Fruit fly (Drosophila melanogaster) whole organism, adult: ENCODE measurements around the gene E2f1.

Source experiments
- CG14711 ChIP-seq: fragments of 200-800 bp; sonication (Bioruptor generic); optimal IDR thresholded peaks from 2 replicates; lab custom pipeline; 2018; ENCODE audit warnings: missing biosample characterization, mild to moderate bottlenecking, missing genetic modification characterization, moderate library complexity
- CG5204 ChIP-seq: fragments of 200-800 bp; sonication (Bioruptor generic); optimal IDR thresholded peaks from 2 replicates; lab custom pipeline; 2016; ENCODE audit warnings: missing biosample characterization, missing genetic modification characterization
- Hr96 ChIP-seq: fragments of 200-800 bp; sonication (Bioruptor generic); optimal IDR thresholded peaks from 2 replicates; lab custom pipeline; 2016; ENCODE audit warnings: missing biosample characterization, missing genetic modification characterization
- Mnt ChIP-seq: fragments of 200-800 bp; sonication (Bioruptor generic); optimal IDR thresholded peaks from 2 replicates; lab custom pipeline; 2016; ENCODE audit warnings: missing biosample characterization, mild to moderate bottlenecking, missing genetic modification characterization
- cic ChIP-seq: fragments of 200-800 bp; sonication (Bioruptor generic); optimal IDR thresholded peaks from 2 replicates; lab custom pipeline; 2017; ENCODE audit warnings: missing biosample characterization, mild to moderate bottlenecking, missing genetic modification characterization, moderate library complexity
- kay ChIP-seq: fragments of 200-800 bp; sonication (Bioruptor generic); peaks from one replicate; lab custom pipeline; 2016; ENCODE audit warnings: missing biosample characterization, missing genetic modification characterization, borderline replicate concordance
- pad ChIP-seq: fragments of 200-800 bp; sonication (Bioruptor generic); optimal IDR thresholded peaks from 3 replicates; lab custom pipeline; 2017; ENCODE audit warnings: missing biosample characterization, missing genetic modification characterization, mild to moderate bottlenecking, moderate library complexity, missing genetic modification reagents
- tj ChIP-seq: fragments of 200-800 bp; sonication (Bioruptor generic); optimal IDR thresholded peaks from 3 replicates; lab custom pipeline; 2017; ENCODE audit warnings: missing biosample characterization, mild to moderate bottlenecking, missing genetic modification characterization, moderate library complexity
- toe ChIP-seq: fragments of 200-800 bp; sonication (Bioruptor generic); optimal IDR thresholded peaks from 2 replicates; lab custom pipeline; 2016; ENCODE audit warnings: missing biosample characterization, missing genetic modification characterization

Gene E2f1

DNA sequence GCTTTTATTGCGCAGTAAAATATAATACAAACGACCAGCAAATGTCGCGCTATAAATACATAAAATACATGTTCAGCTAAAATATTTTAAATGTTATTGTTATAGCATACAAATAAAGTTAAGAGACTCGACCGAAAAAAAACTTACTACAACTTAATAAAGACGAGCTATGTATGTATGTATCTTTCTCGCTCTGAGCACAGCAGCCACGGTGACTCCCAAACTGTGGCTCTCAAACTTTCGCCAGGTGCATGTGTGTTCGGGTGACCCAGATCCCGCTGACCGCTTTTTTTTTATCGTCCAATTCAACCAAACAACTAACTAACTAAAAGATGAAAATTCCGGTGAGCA, 78.6 kb downstream of the E2f1 start:
- TF ChIP-seq toe (GFP tag; lab: Kevin White, UChicago) (no peak), cic (no peak), CG14711 (tag; lab: Kevin White, UChicago) (no peak)

DNA sequence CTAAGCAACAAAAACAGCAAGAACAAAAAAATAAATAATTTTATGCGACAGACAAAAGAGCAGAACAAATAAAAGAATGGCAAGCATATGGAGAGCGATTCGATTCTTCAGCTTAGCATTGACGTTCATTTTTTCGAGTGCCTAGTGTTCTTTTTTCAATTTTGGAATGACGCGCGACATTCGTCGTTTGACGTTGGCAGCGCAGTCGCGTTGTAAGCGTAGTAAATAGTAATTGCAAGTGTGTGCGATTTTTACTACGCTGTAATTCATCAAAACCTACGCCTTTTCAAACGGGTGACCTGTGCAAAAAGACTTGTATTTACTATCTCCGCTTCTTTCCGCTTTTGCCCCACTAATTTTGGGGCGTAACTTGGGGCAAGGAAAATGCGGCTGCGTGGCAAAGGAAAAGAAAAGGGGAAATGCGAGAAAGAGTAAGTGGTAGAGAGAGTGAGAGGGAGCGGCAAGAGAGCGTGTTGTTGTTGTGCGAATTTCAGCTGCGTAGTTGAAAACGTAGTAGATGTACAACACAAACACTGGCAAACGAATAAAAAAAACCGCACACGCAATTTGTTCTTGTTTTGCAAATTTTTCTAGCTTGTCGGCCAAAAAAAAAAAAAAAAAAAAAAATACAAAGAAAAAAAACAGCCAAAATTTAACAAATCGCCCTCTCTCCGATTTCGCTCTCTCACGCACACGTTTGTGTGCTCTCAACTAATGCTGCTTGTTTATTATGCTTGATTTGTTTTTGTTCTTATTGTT, 79.1 kb downstream of the E2f1 start:
- no peak for TF ChIP-seq Hr96 (GFP tag; lab: Kevin White, UChicago)
- peak; percentile 74 for TF ChIP-seq pad
- peak; percentile 56 for TF ChIP-seq tj (GFP tag; lab: Kevin White, UChicago)
- TF ChIP-seq cic = peak; percentile 96
- peak; percentile 77 for TF ChIP-seq kay (GFP tag; lab: Kevin White, UChicago)

DNA sequence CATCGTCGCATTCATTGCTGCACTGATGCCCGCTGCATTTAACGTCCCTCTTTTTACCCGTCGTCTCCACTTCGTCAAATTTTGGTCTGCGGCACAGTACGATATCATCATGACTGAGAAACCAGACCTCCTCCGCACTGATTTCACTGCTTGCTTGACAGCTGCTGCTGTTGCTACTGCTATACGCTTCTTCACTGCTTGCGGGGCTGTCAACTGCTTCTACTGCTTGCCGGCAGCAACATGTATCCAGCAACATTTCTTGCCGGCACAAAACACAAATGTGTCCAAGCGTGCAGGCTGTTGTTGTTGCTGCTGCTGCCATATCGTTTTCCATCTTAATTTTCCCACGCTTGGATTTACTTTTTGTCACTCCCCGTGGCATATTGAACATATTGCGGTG, 80.6 kb downstream of the E2f1 start:
- peak; percentile 46 for TF ChIP-seq cic
- TF ChIP-seq Hr96 (GFP tag; lab: Kevin White, UChicago) = no peak
- no peak for TF ChIP-seq CG5204
- TF ChIP-seq pad = peak; percentile 11
- TF ChIP-seq tj (GFP tag; lab: Kevin White, UChicago) = peak; percentile 18
- peak; percentile 14 for TF ChIP-seq Mnt (GFP tag; lab: Kevin White, UChicago)
